Fruit fly (Drosophila melanogaster): Measurements from ENCODE around the gene bru2.
A peak's percentile ranks its signal among the peaks of the same experiment; 100 is the strongest.

The bru2 gene

dm6 chr2L:12369612-12370011 lies 25.6 kb downstream of the bru2 start (continued):
- TF ChIP-seq dpn (GFP tag; optimal IDR thresholded peaks at IDR 0.05) (peak in 1 of 2 experiments; percentile 6), lilli (GFP tag; optimal IDR thresholded peaks at IDR 0.05) (no peak), Meics (GFP tag; optimal IDR thresholded peaks at IDR 0.05) (peak; percentile 49), pfk (GFP tag; optimal IDR thresholded peaks at IDR 0.05) (peak; percentile 27), CG1603 (tag; optimal IDR thresholded peaks at IDR 0.05) (no peak), CG18476 (GFP tag; optimal IDR thresholded peaks at IDR 0.05) (no peak), HLH4C (GFP tag; IDR thresholded peaks at IDR 0.05; ENCODE audit: partially characterized antibody) (no peak), btn (GFP tag; optimal IDR thresholded peaks at IDR 0.05) (no peak), tin (GFP tag; optimal IDR thresholded peaks at IDR 0.05) (no peak), CG6765 (GFP tag; optimal IDR thresholded peaks at IDR 0.05) (peak; percentile 5), Fer3 (tag; optimal IDR thresholded peaks at IDR 0.05) (peak; percentile 49), Taf1 (GFP tag; IDR thresholded peaks at IDR 0.05) (no peak), pho (GFP tag; optimal IDR thresholded peaks at IDR 0.05) (peak; percentile 25), Asciz (GFP tag; optimal IDR thresholded peaks at IDR 0.05) (peak; percentile 1), CG31388 (GFP tag; optimal IDR thresholded peaks at IDR 0.05) (no peak), chif (GFP tag; optimal IDR thresholded peaks at IDR 0.05) (no peak), CG10654 (GFP tag; optimal IDR thresholded peaks at IDR 0.05) (no peak), CG17186 (GFP tag; optimal IDR thresholded peaks at IDR 0.05) (no peak), Nf-YA (GFP tag; IDR thresholded peaks at IDR 0.05) (no peak), CG10979 (tag; optimal IDR thresholded peaks at IDR 0.05) (no peak), Gug (GFP tag; IDR thresholded peaks at IDR 0.05) (no peak), CoRest (tag; optimal IDR thresholded peaks at IDR 0.05) (no peak), shn (GFP tag; optimal IDR thresholded peaks at IDR 0.05) (no peak), D (optimal IDR thresholded peaks at IDR 0.05) (no peak), D (GFP tag; optimal IDR thresholded peaks at IDR 0.05) (no peak), Spps (tag; optimal IDR thresholded peaks at IDR 0.05) (no peak), CG9876 (GFP tag; optimal IDR thresholded peaks at IDR 0.05) (no peak), ash1 (GFP tag; optimal IDR thresholded peaks at IDR 0.05) (no peak), zfh2 (GFP tag; optimal IDR thresholded peaks at IDR 0.05) (peak; percentile 12), CG8281 (tag; optimal IDR thresholded peaks at IDR 0.05) (no peak), tna (GFP tag; IDR thresholded peaks at IDR 0.05; ENCODE audit: partially characterized antibody) (no peak), vfl (GFP tag; optimal IDR thresholded peaks at IDR 0.05) (no peak), CG4730 (GFP tag; IDR thresholded peaks at IDR 0.05) (no peak), CG15073 (GFP tag; optimal IDR thresholded peaks at IDR 0.05) (no peak), Elba2 (GFP tag; optimal IDR thresholded peaks at IDR 0.05) (no peak), CG8765 (GFP tag; IDR thresholded peaks at IDR 0.05) (no peak), al (GFP tag; IDR thresholded peaks at IDR 0.05) (0 out of 2 replicates have a peak, but pooled peaks have one; percentile 11), H15 (GFP tag; IDR thresholded peaks at IDR 0.05) (no peak), CG7928 (GFP tag; optimal IDR thresholded peaks at IDR 0.05) (no peak), CG4404 (GFP tag; IDR thresholded peaks at IDR 0.05) (no peak), org-1 (GFP tag; optimal IDR thresholded peaks at IDR 0.05) (no peak), CG10274 (GFP tag; optimal IDR thresholded peaks at IDR 0.05) (no peak), grn (GFP tag; optimal IDR thresholded peaks at IDR 0.05) (no peak), CG2129 (GFP tag; IDR thresholded peaks at IDR 0.05; ENCODE audit: partially characterized antibody) (no peak), CG10565 (GFP tag; optimal IDR thresholded peaks at IDR 0.05) (no peak), CG8089 (GFP tag; optimal IDR thresholded peaks at IDR 0.05) (no peak), CG10267 (tag; optimal IDR thresholded peaks at IDR 0.05) (no peak), dimm (GFP tag; IDR thresholded peaks at IDR 0.05) (no peak), CG11696 (GFP tag; IDR thresholded peaks at IDR 0.05) (peak; percentile 29; the same call in 1 of the 2 replicates), so (GFP tag; IDR thresholded peaks at IDR 0.05) (0 out of 3 replicates have a peak, but pooled peaks have one; percentile 33), Hr78 (GFP tag; optimal IDR thresholded peaks at IDR 0.05) (no peak), Pdp1 (GFP tag; optimal IDR thresholded peaks at IDR 0.05) (no peak)

Measured in whole organism, embryonic.